Worm (Caenorhabditis elegans) whole organism, young adult: ENCODE measurements around the gene him-3.

Experiments
- B0019.2 ChIP-seq: fragments of 200-800 bp; sonication (Bioruptor generic); conservative IDR thresholded peaks from 2 replicates; pipeline ENCODE4 v1.3.6; 2022; ENCODE audit warnings: missing genetic modification reagents, missing genetic modification characterization, missing compliant biosample characterization
- D2030.7 ChIP-seq: fragments of 200-800 bp; sonication (Bioruptor generic); IDR thresholded peaks from 2 replicates; pipeline ENCODE4 v1.3.6; 2022; ENCODE audit warnings: missing genetic modification reagents, missing genetic modification characterization, missing compliant biosample characterization
- F33H1.4 ChIP-seq: fragments of 200-800 bp; sonication (Bioruptor generic); IDR thresholded peaks from 2 replicates; pipeline ENCODE4 v1.3.6; 2022; ENCODE audit warnings: missing genetic modification reagents, missing genetic modification characterization, missing compliant biosample characterization
- F39B2.1 ChIP-seq: fragments of 200-800 bp; sonication (Bioruptor generic); IDR thresholded peaks from 2 replicates; pipeline ENCODE4 v1.3.6; 2022; ENCODE audit warnings: missing genetic modification reagents, missing genetic modification characterization, missing compliant biosample characterization
- F49E8.2 ChIP-seq: sonication (generic microtip); optimal IDR thresholded peaks from 3 replicates; lab custom pipeline; 2017; ENCODE audit warnings: missing genetic modification characterization, mild to moderate bottlenecking, missing compliant biosample characterization, antibody characterized with exemption, moderate library complexity; ENCODE audit not compliant: insufficient read depth
- F52B5.7 ChIP-seq: sonication (generic microtip); optimal IDR thresholded peaks from 2 replicates; lab custom pipeline; 2016; ENCODE audit warnings: mild to moderate bottlenecking, missing genetic modification characterization, missing compliant biosample characterization
- T26A5.8 ChIP-seq: sonication (generic microtip); optimal IDR thresholded peaks from 2 replicates; lab custom pipeline; 2016; ENCODE audit warnings: missing genetic modification characterization, missing compliant biosample characterization
- Y95B8A.8 ChIP-seq: fragments of 200-800 bp; sonication (Bioruptor generic); IDR thresholded peaks from 2 replicates; pipeline ENCODE4 v1.3.6; 2022; ENCODE audit warnings: missing genetic modification reagents, missing genetic modification characterization, missing compliant biosample characterization
- aptf-2 ChIP-seq: fragments of 200-800 bp; sonication (Bioruptor generic); conservative IDR thresholded peaks from 2 replicates; pipeline ENCODE4 v1.3.6; 2022; ENCODE audit warnings: missing genetic modification reagents, missing genetic modification characterization, missing compliant biosample characterization
- attf-6 ChIP-seq: fragments of 200-800 bp; sonication (Bioruptor generic); IDR thresholded peaks from 2 replicates; pipeline ENCODE4 v1.3.6; 2022; ENCODE audit warnings: missing genetic modification reagents, missing genetic modification characterization, missing compliant biosample characterization
- ceh-100 ChIP-seq: fragments of 200-800 bp; sonication (Bioruptor generic); IDR thresholded peaks from 2 replicates; pipeline ENCODE4 v1.3.6; 2022; ENCODE audit warnings: missing genetic modification reagents, missing genetic modification characterization, missing compliant biosample characterization
- dox-1 ChIP-seq: fragments of 200-800 bp; sonication (Bioruptor generic); IDR thresholded peaks from 2 replicates; pipeline ENCODE4 v1.3.6; 2022; ENCODE audit warnings: missing genetic modification reagents, missing genetic modification characterization, missing compliant biosample characterization
- dpff-1 ChIP-seq: sonication (generic microtip); optimal IDR thresholded peaks from 2 replicates; lab custom pipeline; 2017; ENCODE audit warnings: mild to moderate bottlenecking, missing genetic modification characterization, missing compliant biosample characterization
- efl-1 ChIP-seq: fragments of 150-350 bp; optimal IDR thresholded peaks from 2 replicates; lab custom pipeline; 2014; ENCODE audit warnings: missing biosample characterization, missing genetic modification reagents, missing genetic modification characterization
- egl-18 ChIP-seq: fragments of 200-800 bp; sonication (Bioruptor generic); IDR thresholded peaks from 2 replicates; pipeline ENCODE4 v1.3.6; 2022; ENCODE audit warnings: missing genetic modification reagents, missing genetic modification characterization, missing compliant biosample characterization
- egl-44 ChIP-seq: fragments of 200-800 bp; sonication (Bioruptor generic); IDR thresholded peaks from 2 replicates; pipeline ENCODE4 v1.3.6; 2022; ENCODE audit warnings: missing genetic modification reagents, missing genetic modification characterization, missing compliant biosample characterization
- ekl-4 ChIP-seq: fragments of 200-800 bp; sonication (Bioruptor generic); IDR thresholded peaks from 2 replicates; pipeline ENCODE4 v1.3.6; 2022; ENCODE audit warnings: missing genetic modification reagents, missing genetic modification characterization, missing compliant biosample characterization
- fkh-3 ChIP-seq: sonication (generic microtip); optimal IDR thresholded peaks from 2 replicates; lab custom pipeline; 2016; ENCODE audit warnings: mild to moderate bottlenecking, missing genetic modification characterization, missing compliant biosample characterization
- hlh-26 ChIP-seq: fragments of 200-800 bp; sonication (Bioruptor generic); conservative IDR thresholded peaks from 2 replicates; pipeline ENCODE4 v1.3.6; 2022; ENCODE audit warnings: missing genetic modification reagents, missing genetic modification characterization, missing compliant biosample characterization
- hmg-20 ChIP-seq: fragments of 200-800 bp; sonication (Bioruptor generic); IDR thresholded peaks from 2 replicates; pipeline ENCODE4 v1.3.6; 2022; ENCODE audit warnings: missing genetic modification reagents, missing genetic modification characterization, missing compliant biosample characterization
- hrde-1 ChIP-seq: sonication (generic microtip); optimal IDR thresholded peaks from 2 replicates; lab custom pipeline; 2016; ENCODE audit warnings: missing genetic modification characterization, mild to moderate bottlenecking, missing compliant biosample characterization, moderate library complexity, missing genotype, missing genetic modification reagents, borderline replicate concordance
- lag-1 ChIP-seq: fragments of 200-800 bp; sonication (Bioruptor generic); IDR thresholded peaks from 2 replicates; pipeline ENCODE4 v1.3.6; 2022; ENCODE audit warnings: missing genetic modification reagents, missing genetic modification characterization, missing compliant biosample characterization
- let-526 ChIP-seq: fragments of 200-800 bp; sonication (Bioruptor generic); IDR thresholded peaks from 2 replicates; pipeline ENCODE4 v1.3.6; 2022; ENCODE audit warnings: missing genetic modification reagents, missing genetic modification characterization, missing compliant biosample characterization
- lsy-27 ChIP-seq: sonication (generic microtip); optimal IDR thresholded peaks from 2 replicates; lab custom pipeline; 2017; ENCODE audit warnings: missing genetic modification characterization, mild to moderate bottlenecking, missing compliant biosample characterization, antibody characterized with exemption, missing genotype, borderline replicate concordance; ENCODE audit not compliant: insufficient read depth
- madf-6 ChIP-seq: fragments of 200-800 bp; sonication (Bioruptor generic); IDR thresholded peaks from 2 replicates; pipeline ENCODE4 v1.3.6; 2022; ENCODE audit warnings: missing genetic modification reagents, missing genetic modification characterization, missing compliant biosample characterization
- mcd-1 ChIP-seq: fragments of 200-800 bp; sonication (Bioruptor generic); IDR thresholded peaks from 2 replicates; pipeline ENCODE4 v1.3.6; 2022; ENCODE audit warnings: missing genetic modification reagents, missing genetic modification characterization, missing compliant biosample characterization
- nhr-179 ChIP-seq: sonication (generic microtip); optimal IDR thresholded peaks from 2 replicates; lab custom pipeline; 2016; ENCODE audit warnings: mild to moderate bottlenecking, missing genetic modification characterization, missing compliant biosample characterization
- repo-1 ChIP-seq: sonication (generic microtip); optimal IDR thresholded peaks from 2 replicates; lab custom pipeline; 2017; ENCODE audit warnings: mild to moderate bottlenecking, missing genetic modification characterization, missing compliant biosample characterization
- snpc-3.4 ChIP-seq: sonication (generic microtip); optimal IDR thresholded peaks from 2 replicates; lab custom pipeline; 2017; ENCODE audit warnings: missing genetic modification characterization, mild to moderate bottlenecking, missing compliant biosample characterization, antibody characterized with exemption, moderate library complexity, missing genotype, missing genetic modification reagents
- snpc-4 ChIP-seq, 5 experiments: fragments of 150-350 bp in 1 of 5; sonication (generic microtip) in 4 of 5; optimal IDR thresholded peaks; 2 replicates each; lab custom pipeline; 2014 to 2018; ENCODE audit warnings: missing genetic modification characterization in 5 of 5, missing biosample characterization in 3 of 5, antibody characterized with exemption in 2 of 5, mild to moderate bottlenecking in 2 of 5, missing compliant biosample characterization in 2 of 5, missing genotype in 2 of 5, moderate library complexity in 2 of 5, missing genetic modification reagents in 1 of 5
- ztf-26 ChIP-seq: sonication (generic microtip); optimal IDR thresholded peaks from 2 replicates; lab custom pipeline; 2017; ENCODE audit warnings: missing genetic modification characterization, missing compliant biosample characterization
- ztf-28 ChIP-seq: fragments of 200-800 bp; sonication (Bioruptor generic); IDR thresholded peaks from 2 replicates; pipeline ENCODE4 v1.3.6; 2022; ENCODE audit warnings: missing genetic modification reagents, missing genetic modification characterization, missing compliant biosample characterization

him-3 gene

ce11 chrIV:6978625-6979024 is 1.3 kb downstream of the him-3 start:
- 0 out of 2 replicates have a peak, but pooled peaks have one; percentile 13 for TF ChIP-seq egl-44 (GFP tag; lab: Robert Waterston, UW)
- peak; percentile 43; the same call in 1 of the 2 replicates for TF ChIP-seq madf-6 (GFP tag; lab: Robert Waterston, UW)
- TF ChIP-seq F49E8.2, result peak; percentile 44
- TF ChIP-seq F39B2.1 (GFP tag; lab: Robert Waterston, UW), result no peak
- TF ChIP-seq attf-6 (GFP tag; lab: Robert Waterston, UW), result 0 out of 2 replicates have a peak, but pooled peaks have one; percentile 35
- TF ChIP-seq hrde-1 (tag; lab: Kevin White, UChicago), result no peak
- TF ChIP-seq snpc-4 (GFP tag; optimal IDR thresholded peaks at IDR 0.05; lab: Kevin White, UChicago), result no peak
- TF ChIP-seq snpc-4 (tag; optimal IDR thresholded peaks at IDR 0.05; lab: Kevin White, UChicago), result peak in 1 of 4 experiments; percentile 39
- TF ChIP-seq snpc-3.4 (tag; lab: Kevin White, UChicago), result peak; percentile 61
- peak; percentile 16; the same call in 1 of the 2 replicates for TF ChIP-seq F33H1.4

ce11 chrIV:6984449-6985380 is 7.4 kb downstream of the him-3 start:
- TF ChIP-seq dox-1 (GFP tag; lab: Robert Waterston, UW) (no peak), mcd-1 (GFP tag; lab: Robert Waterston, UW) (no peak), dpff-1 (tag; lab: Kevin White, UChicago) (no peak), ztf-28 (GFP tag; lab: Robert Waterston, UW) (no peak), lag-1 (GFP tag; lab: Robert Waterston, UW) (no peak), egl-18 (GFP tag; lab: Robert Waterston, UW) (no peak), efl-1 (GFP tag; lab: Kevin White, UChicago) (no peak), F33H1.4 (no peak), ztf-26 (no peak), D2030.7 (GFP tag; lab: Robert Waterston, UW) (no peak), fkh-3 (tag; lab: Kevin White, UChicago) (no peak), aptf-2 (GFP tag; lab: Robert Waterston, UW) (no peak), ceh-100 (GFP tag; lab: Robert Waterston, UW) (no peak), lsy-27 (no peak), let-526 (GFP tag; lab: Robert Waterston, UW) (no peak), Y95B8A.8 (GFP tag; lab: Robert Waterston, UW) (no peak), hmg-20 (GFP tag; lab: Robert Waterston, UW) (no peak), B0019.2 (GFP tag; lab: Robert Waterston, UW) (no peak), T26A5.8 (no peak), ekl-4 (GFP tag; lab: Robert Waterston, UW) (no peak)

- TF ChIP-seq F52B5.7 (tag; lab: Kevin White, UChicago), result no peak
- no peak for TF ChIP-seq egl-44 (GFP tag; lab: Robert Waterston, UW)
- no peak for TF ChIP-seq repo-1
- no peak for TF ChIP-seq B0019.2 (GFP tag; lab: Robert Waterston, UW)
- TF ChIP-seq ekl-4 (GFP tag; lab: Robert Waterston, UW), result no peak
- no peak for TF ChIP-seq ztf-28 (GFP tag; lab: Robert Waterston, UW)
- TF ChIP-seq nhr-179 (tag; lab: Kevin White, UChicago), result no peak
- TF ChIP-seq snpc-3.4 (tag; lab: Kevin White, UChicago), result no peak
- TF ChIP-seq hlh-26, result no peak
- TF ChIP-seq lag-1 (GFP tag; lab: Robert Waterston, UW), result no peak
These were observed 9.5 kb downstream of the him-3 start, which contains the start of gene prkl-1 for ce11 chrIV:6986835-6987234. prkl-1 (minus strand) TSS chrIV:6986935.
